Worm (Caenorhabditis elegans): ENCODE data around the gene C27A2.12.
A peak's percentile ranks its signal among the peaks of the same experiment; 100 is the strongest.

The C27A2.12 gene

ce11 chrII:5057315-5057714 is 621 bp downstream of the C27A2.12 start (continued):
- TF ChIP-seq Y56A3A.18 (GFP tag; IDR thresholded peaks at IDR 0.05) = peak; percentile 89
- peak; percentile 61; the same call in 1 of the 2 replicates for TF ChIP-seq lin-26 (GFP tag; IDR thresholded peaks at IDR 0.05)
- TF ChIP-seq dpff-1 (tag; optimal IDR thresholded peaks at IDR 0.05) = no peak
- no peak for TF ChIP-seq nfya-1 (tag; optimal IDR thresholded peaks at IDR 0.05; ENCODE audit: borderline replicate concordance, insufficient read depth)
- TF ChIP-seq ztf-22 (GFP tag; optimal IDR thresholded peaks at IDR 0.05) = no peak
- peak; percentile 74 for TF ChIP-seq D2030.7 (GFP tag; IDR thresholded peaks at IDR 0.05)
- TF ChIP-seq B0019.2 (GFP tag; conservative IDR thresholded peaks at IDR 0.05) = 0 out of 2 replicates have a peak, but pooled peaks have one; percentile 43
- TF ChIP-seq mcd-1 (GFP tag; IDR thresholded peaks at IDR 0.05) = peak; percentile 89
- TF ChIP-seq let-526 (GFP tag; IDR thresholded peaks at IDR 0.05) = 0 out of 2 replicates have a peak, but pooled peaks have one; percentile 19
- no peak for TF ChIP-seq F57A8.1 (GFP tag; optimal IDR thresholded peaks at IDR 0.05)
- peak; percentile 40 for TF ChIP-seq madf-10 (tag; optimal IDR thresholded peaks at IDR 0.05)
- TF ChIP-seq die-1 (tag; optimal IDR thresholded peaks at IDR 0.05) = peak; percentile 15
- TF ChIP-seq repo-1 (tag; optimal IDR thresholded peaks at IDR 0.05) = peak; percentile 88
- TF ChIP-seq lsy-27 (tag; optimal IDR thresholded peaks at IDR 0.05; ENCODE audit: borderline replicate concordance, insufficient read depth) = no peak
- no peak for TF ChIP-seq ama-1 (optimal IDR thresholded peaks at IDR 0.05)
- peak in 1 of 2 experiments; percentile 68 for TF ChIP-seq ama-1 (GFP tag; optimal IDR thresholded peaks at IDR 0.05)
- peak; percentile 2 for TF ChIP-seq xnd-1 (tag; optimal IDR thresholded peaks at IDR 0.05)
- no peak for TF ChIP-seq lag-1 (GFP tag; IDR thresholded peaks at IDR 0.05)
- TF ChIP-seq madf-6 (GFP tag; IDR thresholded peaks at IDR 0.05) = peak; percentile 85
- TF ChIP-seq F52B5.7 (tag; optimal IDR thresholded peaks at IDR 0.05) = no peak
- peak; percentile 88 for TF ChIP-seq ekl-4 (GFP tag; IDR thresholded peaks at IDR 0.05)
- TF ChIP-seq Y79H2A.3 (GFP tag; conservative IDR thresholded peaks at IDR 0.05) = no peak
- TF ChIP-seq ztf-25 (GFP tag; IDR thresholded peaks at IDR 0.05) = no peak
- TF ChIP-seq nhr-80 (tag; optimal IDR thresholded peaks at IDR 0.05) = peak; percentile 1
- peak; percentile 34 to 66 for TF ChIP-seq rec-8 (tag; optimal IDR thresholded peaks at IDR 0.05)
- no peak for TF ChIP-seq ccch-3 (GFP tag; optimal IDR thresholded peaks at IDR 0.05)
- TF ChIP-seq snpc-4 (GFP tag; optimal IDR thresholded peaks at IDR 0.05) = peak; percentile 98
- TF ChIP-seq snpc-4 (tag; optimal IDR thresholded peaks at IDR 0.05) = peak; percentile 99
- no peak for TF ChIP-seq dpl-1 (GFP tag; optimal IDR thresholded peaks at IDR 0.05)
- peak; percentile 43 for TF ChIP-seq tlf-1 (GFP tag; optimal IDR thresholded peaks at IDR 0.05)
- TF ChIP-seq hlh-26 (GFP tag; conservative IDR thresholded peaks at IDR 0.05) = no peak
- 0 out of 2 replicates have a peak, but pooled peaks have one; percentile 48 for TF ChIP-seq attf-3 (GFP tag; conservative IDR thresholded peaks at IDR 0.05)
- TF ChIP-seq snpc-1.3 (tag; optimal IDR thresholded peaks at IDR 0.05; ENCODE audit: insufficient read depth) = peak; percentile 18
- TF ChIP-seq snpc-1.1 (tag; optimal IDR thresholded peaks at IDR 0.05; ENCODE audit: insufficient read depth) = peak; percentile 97
- no peak for TF ChIP-seq sea-2 (GFP tag; IDR thresholded peaks at IDR 0.05)
- peak; percentile 86; the same call in 1 of the 2 replicates for TF ChIP-seq aptf-3 (GFP tag; IDR thresholded peaks at IDR 0.05)
- TF ChIP-seq hmg-20 (GFP tag; IDR thresholded peaks at IDR 0.05) = peak; percentile 53; the same call in 1 of the 2 replicates
- TF ChIP-seq zfh-2 (GFP tag; conservative IDR thresholded peaks at IDR 0.05) = no peak
- TF ChIP-seq attf-5 (GFP tag; optimal IDR thresholded peaks at IDR 0.05) = no peak
- TF ChIP-seq madf-3 (GFP tag; IDR thresholded peaks at IDR 0.05) = peak; percentile 73
- peak; percentile 30 for TF ChIP-seq ceh-27 (GFP tag; optimal IDR thresholded peaks at IDR 0.05)
- TF ChIP-seq Y53G8AR.9 (GFP tag; conservative IDR thresholded peaks at IDR 0.05) = peak; percentile 88
- peak; percentile 89 for TF ChIP-seq dox-1 (GFP tag; IDR thresholded peaks at IDR 0.05)
- no peak for TF ChIP-seq pha-4 (tag; optimal IDR thresholded peaks at IDR 0.05)
- no peak for TF ChIP-seq unc-130 (GFP tag; optimal IDR thresholded peaks at IDR 0.05)
- TF ChIP-seq F33H1.4 (GFP tag; IDR thresholded peaks at IDR 0.05) = peak; percentile 72
- no peak for TF ChIP-seq bed-2 (GFP tag; IDR thresholded peaks at IDR 0.05)
- TF ChIP-seq Y53F4B.3 (GFP tag; IDR thresholded peaks at IDR 0.05) = no peak
